Worm (Caenorhabditis elegans) whole organism, L2 larva: ENCODE results near the gene lips-3.

ENCODE experiments used
- R02D3.7 ChIP-seq: fragments of 150-350 bp; optimal IDR thresholded peaks from 2 replicates; lab custom pipeline; 2014; ENCODE audit warnings: missing biosample characterization, missing genetic modification characterization
- alr-1 ChIP-seq: fragments of 150-350 bp; optimal IDR thresholded peaks from 2 replicates; lab custom pipeline; 2014; ENCODE audit warnings: missing biosample characterization, missing genetic modification characterization
- dmd-4 ChIP-seq: sonication (generic microtip); optimal IDR thresholded peaks from 2 replicates; lab custom pipeline; 2017; ENCODE audit warnings: missing biosample characterization, missing genetic modification characterization
- elt-3 ChIP-seq: sonication (generic microtip); optimal IDR thresholded peaks from 2 replicates; lab custom pipeline; 2017; ENCODE audit warnings: missing biosample characterization, missing genetic modification characterization
- fos-1 ChIP-seq: fragments of 150-350 bp; optimal IDR thresholded peaks from 2 replicates; lab custom pipeline; 2014; ENCODE audit warnings: missing biosample characterization, missing genetic modification characterization
- lsy-2 ChIP-seq, 2 experiments: fragments of 150-350 bp in 1 of 2; sonication (generic microtip) in 1 of 2; optimal IDR thresholded peaks; 2 replicates each; lab custom pipeline; 2014 to 2017; ENCODE audit warnings: missing biosample characterization in 2 of 2, missing genetic modification characterization in 2 of 2
- nhr-12 ChIP-seq: fragments of 150-350 bp; optimal IDR thresholded peaks from 2 replicates; lab custom pipeline; 2014; ENCODE audit warnings: missing biosample characterization, missing genetic modification characterization
- nhr-237 ChIP-seq: fragments of 150-350 bp; optimal IDR thresholded peaks from 2 replicates; lab custom pipeline; 2014; ENCODE audit warnings: missing biosample characterization, missing genetic modification characterization
- sem-4 ChIP-seq: fragments of 150-350 bp; optimal IDR thresholded peaks from 2 replicates; lab custom pipeline; 2014; ENCODE audit warnings: missing biosample characterization, missing genetic modification reagents, missing genetic modification characterization
- snpc-4 ChIP-seq: fragments of 150-350 bp; optimal IDR thresholded peaks from 2 replicates; lab custom pipeline; 2014; ENCODE audit warnings: missing biosample characterization, missing genetic modification characterization
- unc-39 ChIP-seq: fragments of 150-350 bp; optimal IDR thresholded peaks from 2 replicates; lab custom pipeline; 2014; ENCODE audit warnings: missing biosample characterization, missing genetic modification characterization
- ztf-4 ChIP-seq: fragments of 150-350 bp; optimal IDR thresholded peaks from 2 replicates; lab custom pipeline; 2014; ENCODE audit warnings: missing biosample characterization, missing genetic modification characterization

ce11 chrIII:4568455-4568854, 47.9 kb upstream of the lips-3 start, which contains the start of gene idhg-1:
- TF ChIP-seq nhr-237 (no peak), nhr-12 (tag; lab: Kevin White, UChicago) (no peak), fos-1 (peak; percentile 33), ztf-4 (peak; percentile 32), lsy-2 (tag; optimal IDR thresholded peaks at IDR 0.05; lab: Kevin White, UChicago) (peak; percentile 36 to 77), unc-39 (tag; lab: Kevin White, UChicago) (no peak), elt-3 (tag; lab: Kevin White, UChicago) (no peak), alr-1 (tag; lab: Kevin White, UChicago) (no peak), snpc-4 (no peak), sem-4 (tag; lab: Kevin White, UChicago) (peak; percentile 39), dmd-4 (tag; lab: Kevin White, UChicago) (no peak), R02D3.7 (tag; lab: Kevin White, UChicago) (no peak)
